Worm (Caenorhabditis elegans) whole organism, L2 larva: ENCODE data around the gene C52B9.10.

Experiments used
- blmp-1 ChIP-seq: sonication (generic microtip); optimal IDR thresholded peaks from 2 replicates; lab custom pipeline; 2017; ENCODE audit warnings: missing genetic modification characterization, mild to moderate bottlenecking, missing compliant biosample characterization, antibody characterized with exemption, moderate library complexity; ENCODE audit not compliant: insufficient read depth
- dmd-4 ChIP-seq: sonication (generic microtip); optimal IDR thresholded peaks from 2 replicates; lab custom pipeline; 2017; ENCODE audit warnings: missing biosample characterization, missing genetic modification characterization
- mab-5 ChIP-seq: fragments of 150-350 bp; optimal IDR thresholded peaks from 2 replicates; lab custom pipeline; 2014; ENCODE audit warnings: missing biosample characterization, missing genetic modification characterization
- nhr-129 ChIP-seq: fragments of 150-350 bp; optimal IDR thresholded peaks from 2 replicates; lab custom pipeline; 2014; ENCODE audit warnings: missing biosample characterization, missing genetic modification characterization
- unc-62 ChIP-seq: fragments of 150-350 bp; optimal IDR thresholded peaks from 2 replicates; lab custom pipeline; 2014; ENCODE audit warnings: missing biosample characterization, missing genetic modification reagents, missing genetic modification characterization
- zag-1 ChIP-seq: fragments of 150-350 bp; optimal IDR thresholded peaks from 2 replicates; lab custom pipeline; 2014; ENCODE audit warnings: missing biosample characterization, missing genetic modification characterization

DNA sequence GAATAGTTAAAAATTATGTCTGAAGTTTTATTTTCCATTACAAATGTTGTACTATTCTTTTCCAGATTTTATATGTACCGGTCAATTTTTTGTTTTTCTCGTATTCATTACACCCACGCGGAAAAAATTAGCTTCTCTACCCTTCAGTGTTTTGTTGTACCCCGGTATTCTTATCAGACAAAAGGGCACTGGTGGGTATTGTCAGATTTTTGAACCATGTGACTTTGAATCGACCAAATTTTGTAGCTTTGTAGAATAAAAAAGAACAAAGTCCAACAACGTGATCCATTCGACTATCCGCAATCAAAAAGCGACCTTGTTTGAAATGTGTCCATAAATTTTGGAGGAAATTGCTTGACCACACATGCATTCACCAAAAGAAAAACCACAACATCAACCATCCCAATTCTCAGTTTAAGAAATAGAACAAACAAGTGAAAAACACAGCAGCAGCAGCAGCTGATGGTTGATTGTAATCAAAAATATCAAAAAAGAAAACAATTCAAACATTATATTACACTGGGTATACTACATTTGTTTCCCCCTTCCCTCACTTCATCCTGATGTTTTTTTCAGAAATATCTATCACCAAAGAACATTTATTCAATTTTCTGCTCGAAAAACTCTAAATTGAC, 29.1 kb upstream of the C52B9.10 start:
- no peak for TF ChIP-seq blmp-1 (tag; lab: Kevin White, UChicago)
- no peak for TF ChIP-seq unc-62 (GFP tag; lab: Kevin White, UChicago)
- TF ChIP-seq mab-5 (tag; lab: Kevin White, UChicago), result no peak
- no peak for TF ChIP-seq zag-1 (tag; lab: Kevin White, UChicago)
- TF ChIP-seq nhr-129, result peak; percentile 1
- no peak for TF ChIP-seq dmd-4 (tag; lab: Kevin White, UChicago)
